Worm (Caenorhabditis elegans): ENCODE results near the gene nspg-6.

Gene nspg-6

ce11 chrIII:7292569-7292968, 22.2 kb downstream of the nspg-6 start:
- TF ChIP-seq skn-1 (tag; optimal IDR thresholded peaks at IDR 0.05) (peak; percentile 49), mep-1 (tag; optimal IDR thresholded peaks at IDR 0.05) (peak; percentile 69), lsy-2 (tag; optimal IDR thresholded peaks at IDR 0.05) (peak in 1 of 2 experiments; percentile 28), rnt-1 (tag; optimal IDR thresholded peaks at IDR 0.05) (peak; percentile 4), alr-1 (tag; optimal IDR thresholded peaks at IDR 0.05; ENCODE audit: borderline replicate concordance) (no peak), efl-1 (optimal IDR thresholded peaks at IDR 0.05) (peak in 1 of 2 experiments; percentile 5), efl-1 (GFP tag; optimal IDR thresholded peaks at IDR 0.05 in 1 of 2) (no peak), sox-4 (tag; optimal IDR thresholded peaks at IDR 0.05) (no peak), C16A3.4 (tag; optimal IDR thresholded peaks at IDR 0.05) (peak; percentile 22), lin-35 (GFP tag; optimal IDR thresholded peaks at IDR 0.05) (peak; percentile 22 to 33), mef-2 (tag; optimal IDR thresholded peaks at IDR 0.05) (no peak), blmp-1 (tag; optimal IDR thresholded peaks at IDR 0.05) (peak; percentile 98), dpl-1 (GFP tag; optimal IDR thresholded peaks at IDR 0.05) (peak in 1 of 3 experiments; percentile 32), lin-14 (GFP tag; optimal IDR thresholded peaks at IDR 0.05) (peak; percentile 61), snu-23 (GFP tag; optimal IDR thresholded peaks at IDR 0.05) (peak; percentile 10), unc-98 (GFP tag; IDR thresholded peaks at IDR 0.05) (no peak)

ce11 chrIII:7291216-7291615, 23.6 kb downstream of the nspg-6 start:
- TF ChIP-seq skn-1 (tag; optimal IDR thresholded peaks at IDR 0.05) (no peak), lin-13 (GFP tag; optimal IDR thresholded peaks at IDR 0.05) (no peak), ceh-88 (GFP tag; IDR thresholded peaks at IDR 0.05) (no peak), mef-2 (tag; optimal IDR thresholded peaks at IDR 0.05) (no peak), egl-27 (tag; optimal IDR thresholded peaks at IDR 0.05) (no peak), nhr-47 (tag; optimal IDR thresholded peaks at IDR 0.05) (no peak), vab-15 (tag; optimal IDR thresholded peaks at IDR 0.05) (no peak), irx-1 (tag; optimal IDR thresholded peaks at IDR 0.05) (no peak), unc-86 (tag; optimal IDR thresholded peaks at IDR 0.05) (no peak), unc-30 (tag; optimal IDR thresholded peaks at IDR 0.05) (no peak), pax-3 (tag; optimal IDR thresholded peaks at IDR 0.05) (no peak), unc-130 (tag; optimal IDR thresholded peaks at IDR 0.05) (no peak), pag-3 (tag; optimal IDR thresholded peaks at IDR 0.05; ENCODE audit: borderline replicate concordance, insufficient read depth) (no peak), fkh-10 (GFP tag; optimal IDR thresholded peaks at IDR 0.05) (no peak), unc-62 (GFP tag; optimal IDR thresholded peaks at IDR 0.05) (no peak), hlh-17 (GFP tag; optimal IDR thresholded peaks at IDR 0.05; ENCODE audit: borderline replicate concordance) (no peak), lsy-2 (tag; optimal IDR thresholded peaks at IDR 0.05) (peak in 1 of 2 experiments; percentile 4), xbp-1 (tag; optimal IDR thresholded peaks at IDR 0.05) (no peak), ztf-11 (tag; optimal IDR thresholded peaks at IDR 0.05) (no peak), ceh-82 (tag; optimal IDR thresholded peaks at IDR 0.05) (no peak), lin-14 (GFP tag; optimal IDR thresholded peaks at IDR 0.05) (peak; percentile 51), ztf-4 (tag; optimal IDR thresholded peaks at IDR 0.05) (no peak), efl-1 (optimal IDR thresholded peaks at IDR 0.05) (no peak), efl-1 (GFP tag; optimal IDR thresholded peaks at IDR 0.05 in 1 of 2) (no peak), efl-3 (GFP tag; optimal IDR thresholded peaks at IDR 0.05) (no peak), rnt-1 (tag; optimal IDR thresholded peaks at IDR 0.05) (no peak), snu-23 (GFP tag; optimal IDR thresholded peaks at IDR 0.05) (peak; percentile 9), nhr-12 (tag; optimal IDR thresholded peaks at IDR 0.05) (no peak), lin-35 (GFP tag; optimal IDR thresholded peaks at IDR 0.05) (no peak), blmp-1 (tag; optimal IDR thresholded peaks at IDR 0.05) (peak; percentile 17), nhr-20 (tag; optimal IDR thresholded peaks at IDR 0.05) (no peak), nhr-237 (tag; optimal IDR thresholded peaks at IDR 0.05) (no peak), Y116A8C.19 (tag; optimal IDR thresholded peaks at IDR 0.05; ENCODE audit: borderline replicate concordance) (no peak), C34B4.2 (tag; optimal IDR thresholded peaks at IDR 0.05) (no peak), tlp-1 (tag; optimal IDR thresholded peaks at IDR 0.05) (no peak), dsc-1 (tag; optimal IDR thresholded peaks at IDR 0.05) (peak; percentile 12), nhr-77 (tag; optimal IDR thresholded peaks at IDR 0.05) (no peak), nhr-11 (tag; optimal IDR thresholded peaks at IDR 0.05) (no peak), fos-1 (tag; optimal IDR thresholded peaks at IDR 0.05) (no peak), alr-1 (tag; optimal IDR thresholded peaks at IDR 0.05; ENCODE audit: borderline replicate concordance) (no peak), ceh-8 (GFP tag; optimal IDR thresholded peaks at IDR 0.05) (no peak), nhr-76 (tag; optimal IDR thresholded peaks at IDR 0.05) (no peak), nhr-19 (GFP tag; conservative IDR thresholded peaks at IDR 0.05) (no peak), fkh-8 (tag; optimal IDR thresholded peaks at IDR 0.05) (no peak), snpc-4 (tag; optimal IDR thresholded peaks at IDR 0.05) (no peak)
